Worm (Caenorhabditis elegans) whole organism, young adult: Measurements from ENCODE around the gene scrm-7.

Experiments
- C06A6.2 ChIP-seq: fragments of 200-800 bp; sonication (Bioruptor generic); conservative IDR thresholded peaks from 2 replicates; pipeline ENCODE4 v1.3.6; 2022; ENCODE audit warnings: missing genetic modification characterization, missing compliant biosample characterization
- F23B12.7 ChIP-seq: sonication (generic microtip); optimal IDR thresholded peaks from 2 replicates; lab custom pipeline; 2017; ENCODE audit warnings: missing genetic modification characterization, mild to moderate bottlenecking, missing compliant biosample characterization, antibody characterized with exemption, moderate library complexity; ENCODE audit not compliant: insufficient read depth
- ama-1 ChIP-seq, 3 experiments: fragments of 150-350 bp in 1 of 3; sonication (generic microtip) in 2 of 3; optimal IDR thresholded peaks; 2 replicates each; lab custom pipeline; 2014 to 2018; ENCODE audit warnings: missing biosample characterization in 2 of 3, missing genetic modification characterization in 2 of 3, missing genetic modification reagents in 2 of 3
- hsf-1 ChIP-seq: fragments of 200-800 bp; sonication (Bioruptor generic); IDR thresholded peaks from 2 replicates; pipeline ENCODE4 v1.3.6; 2022; ENCODE audit warnings: missing genetic modification reagents, missing genetic modification characterization, missing compliant biosample characterization
- let-526 ChIP-seq: fragments of 200-800 bp; sonication (Bioruptor generic); IDR thresholded peaks from 2 replicates; pipeline ENCODE4 v1.3.6; 2022; ENCODE audit warnings: missing genetic modification reagents, missing genetic modification characterization, missing compliant biosample characterization
- lin-54 ChIP-seq: fragments of 200-800 bp; sonication (Bioruptor generic); optimal IDR thresholded peaks from 2 replicates; lab custom pipeline; 2018; ENCODE audit warnings: mild to moderate bottlenecking, missing genetic modification characterization, missing compliant biosample characterization
- madf-10 ChIP-seq: sonication (generic microtip); optimal IDR thresholded peaks from 2 replicates; lab custom pipeline; 2016; ENCODE audit warnings: mild to moderate bottlenecking, missing genetic modification characterization, missing compliant biosample characterization
- mxl-1 ChIP-seq: sonication (generic microtip); optimal IDR thresholded peaks from 2 replicates; lab custom pipeline; 2016; ENCODE audit warnings: missing genetic modification characterization, missing compliant biosample characterization
- unc-62 ChIP-seq: fragments of 150-350 bp; optimal IDR thresholded peaks from 2 replicates; lab custom pipeline; 2014; ENCODE audit warnings: missing biosample characterization, missing genetic modification reagents, missing genetic modification characterization
- ztf-18 ChIP-seq: sonication (generic microtip); optimal IDR thresholded peaks from 2 replicates; lab custom pipeline; 2016; ENCODE audit warnings: missing genotype, mild to moderate bottlenecking, missing genetic modification characterization, missing compliant biosample characterization

DNA sequence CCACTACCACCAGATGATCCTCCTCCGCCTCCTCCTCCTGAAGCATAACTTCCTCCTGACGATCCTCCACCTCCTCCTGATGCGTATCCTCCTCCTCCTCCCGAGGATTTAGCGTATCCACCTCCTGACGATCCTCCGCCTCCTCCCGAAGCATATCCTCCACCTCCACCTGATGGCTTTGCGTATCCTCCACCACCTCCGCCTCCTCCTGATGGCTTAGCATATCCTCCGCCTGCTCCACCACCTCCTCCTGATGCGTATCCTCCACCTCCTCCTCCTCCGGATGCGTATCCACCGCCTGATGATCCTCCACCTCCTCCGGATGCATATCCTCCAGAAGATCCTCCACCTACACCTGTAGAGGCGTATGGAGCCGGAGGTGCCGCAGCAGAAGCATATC is 34.7 kb downstream of the scrm-7 start:
- TF ChIP-seq C06A6.2 (no peak), let-526 (GFP tag; lab: Robert Waterston, UW) (no peak), lin-54 (GFP tag; lab: Kevin White, UChicago) (no peak), ztf-18 (tag; lab: Kevin White, UChicago) (no peak), unc-62 (GFP tag; lab: Kevin White, UChicago) (no peak), mxl-1 (tag; lab: Kevin White, UChicago) (no peak), madf-10 (tag; lab: Kevin White, UChicago) (no peak), ama-1 (optimal IDR thresholded peaks at IDR 0.05; lab: Kevin White, UChicago) (no peak), ama-1 (GFP tag; optimal IDR thresholded peaks at IDR 0.05; lab: Kevin White, UChicago) (no peak), hsf-1 (GFP tag; lab: Robert Waterston, UW) (no peak), F23B12.7 (no peak)
